Worm (Caenorhabditis elegans) whole organism, L1 larva: ENCODE results near the gene W01B6.8.

ENCODE experiments used
- C04F5.9 ChIP-seq: sonication (generic microtip); optimal IDR thresholded peaks from 2 replicates; lab custom pipeline; 2016; ENCODE audit warnings: missing genetic modification characterization, missing compliant biosample characterization
- C16A3.4 ChIP-seq: fragments of 150-350 bp; optimal IDR thresholded peaks from 2 replicates; lab custom pipeline; 2014; ENCODE audit warnings: missing biosample characterization, missing genetic modification characterization
- C34B4.2 ChIP-seq: sonication (generic microtip); optimal IDR thresholded peaks from 2 replicates; lab custom pipeline; 2017; ENCODE audit warnings: mild to moderate bottlenecking, missing genetic modification characterization, missing compliant biosample characterization
- F16B12.6 ChIP-seq: fragments of 150-350 bp; optimal IDR thresholded peaks from 2 replicates; lab custom pipeline; 2014; ENCODE audit warnings: missing biosample characterization, missing genetic modification characterization
- Y116A8C.19 ChIP-seq: sonication (generic microtip); optimal IDR thresholded peaks from 2 replicates; lab custom pipeline; 2016; ENCODE audit warnings: missing compliant biosample characterization, missing genetic modification characterization, borderline replicate concordance
- aha-1 ChIP-seq: fragments of 150-350 bp; optimal IDR thresholded peaks from 2 replicates; lab custom pipeline; 2014; ENCODE audit warnings: missing biosample characterization, missing genetic modification characterization
- aly-2 ChIP-seq: fragments of 150-350 bp; optimal IDR thresholded peaks from 2 replicates; lab custom pipeline; 2014; ENCODE audit warnings: missing biosample characterization, missing genetic modification characterization
- ama-1 ChIP-seq: fragments of 150-350 bp; optimal IDR thresholded peaks from 2 replicates; lab custom pipeline; 2014
- blmp-1 ChIP-seq: fragments of 150-350 bp; optimal IDR thresholded peaks from 2 replicates; lab custom pipeline; 2014; ENCODE audit warnings: missing biosample characterization, missing genetic modification characterization
- ceh-8 ChIP-seq: fragments of 200-800 bp; sonication (Bioruptor generic); optimal IDR thresholded peaks from 2 replicates; lab custom pipeline; 2018; ENCODE audit warnings: mild to moderate bottlenecking, missing genetic modification characterization, moderate library complexity, missing compliant biosample characterization
- ceh-88 ChIP-seq: fragments of 200-800 bp; sonication (Bioruptor generic); IDR thresholded peaks from 2 replicates; pipeline ENCODE4 v1.3.6; 2022; ENCODE audit warnings: missing genetic modification characterization, missing compliant biosample characterization
- ceh-90 ChIP-seq: sonication (generic microtip); optimal IDR thresholded peaks from 2 replicates; lab custom pipeline; 2016; ENCODE audit warnings: missing genetic modification characterization, missing compliant biosample characterization
- dsc-1 ChIP-seq: sonication (generic microtip); optimal IDR thresholded peaks from 2 replicates; lab custom pipeline; 2016; ENCODE audit warnings: mild to moderate bottlenecking, missing genetic modification characterization, missing compliant biosample characterization
- efl-1 ChIP-seq, 4 experiments: fragments of 150-350 bp; optimal IDR thresholded peaks in 3 of 4; peaks in 1 of 4; 1 replicate in 1 of 4; 2 replicates in 3 of 4; lab custom pipeline; 2014; ENCODE audit warnings: missing biosample characterization in 2 of 4, missing genetic modification characterization in 2 of 4, missing genetic modification reagents in 2 of 4
- efl-3 ChIP-seq: fragments of 200-800 bp; sonication (Bioruptor generic); optimal IDR thresholded peaks from 2 replicates; lab custom pipeline; 2018; ENCODE audit warnings: mild to moderate bottlenecking, missing genetic modification characterization, missing compliant biosample characterization
- egl-13 ChIP-seq: sonication (generic microtip); optimal IDR thresholded peaks from 2 replicates; lab custom pipeline; 2016; ENCODE audit warnings: missing genotype, missing genetic modification reagents, missing genetic modification characterization, missing compliant biosample characterization
- elt-2 ChIP-seq: sonication (generic microtip); optimal IDR thresholded peaks from 2 replicates; lab custom pipeline; 2016; ENCODE audit warnings: missing genetic modification characterization, mild to moderate bottlenecking, inconsistent platforms, missing compliant biosample characterization, missing genetic modification reagents
- elt-3 ChIP-seq, 6 experiments: fragments of 150-350 bp in 1 of 6; sonication (generic microtip); optimal IDR thresholded peaks; 2 replicates each; lab custom pipeline; 2017 to 2018; ENCODE audit warnings: missing biosample characterization in 6 of 6, missing genetic modification characterization in 6 of 6, inconsistent platforms in 1 of 6
- fkh-4 ChIP-seq: sonication (generic microtip); optimal IDR thresholded peaks from 2 replicates; lab custom pipeline; 2016; ENCODE audit warnings: missing compliant biosample characterization, missing genetic modification characterization, borderline replicate concordance
- fkh-8 ChIP-seq: sonication (generic microtip); optimal IDR thresholded peaks from 2 replicates; lab custom pipeline; 2016; ENCODE audit warnings: mild to moderate bottlenecking, missing genetic modification characterization, missing compliant biosample characterization
- hlh-4 ChIP-seq: sonication (generic microtip); optimal IDR thresholded peaks from 2 replicates; lab custom pipeline; 2016; ENCODE audit warnings: mild to moderate bottlenecking, missing genetic modification characterization, missing compliant biosample characterization
- irx-1 ChIP-seq: sonication (generic microtip); optimal IDR thresholded peaks from 2 replicates; lab custom pipeline; 2016; ENCODE audit warnings: missing genetic modification characterization, missing compliant biosample characterization
- jun-1 ChIP-seq: fragments of 150-350 bp; optimal IDR thresholded peaks from 2 replicates; lab custom pipeline; 2014; ENCODE audit warnings: missing biosample characterization, missing genetic modification reagents, missing genetic modification characterization
- lin-14 ChIP-seq: fragments of 200-800 bp; sonication (Bioruptor generic); optimal IDR thresholded peaks from 2 replicates; lab custom pipeline; 2018; ENCODE audit warnings: mild to moderate bottlenecking, missing genetic modification characterization, moderate library complexity, missing compliant biosample characterization
- lin-15B ChIP-seq: fragments of 150-350 bp; sonication (generic microtip); optimal IDR thresholded peaks from 3 replicates; lab custom pipeline; 2014; ENCODE audit warnings: missing biosample characterization, missing genetic modification characterization
- lir-3 ChIP-seq: sonication (generic microtip); optimal IDR thresholded peaks from 2 replicates; lab custom pipeline; 2016; ENCODE audit warnings: mild to moderate bottlenecking, missing genetic modification characterization, moderate library complexity, missing compliant biosample characterization; ENCODE audit not compliant: poor library complexity
- mab-9 ChIP-seq: fragments of 200-800 bp; sonication (Bioruptor generic); IDR thresholded peaks from 2 replicates; pipeline ENCODE4 v1.3.6; 2022; ENCODE audit warnings: missing genetic modification reagents, missing genetic modification characterization, missing compliant biosample characterization
- mdl-1 ChIP-seq, 2 experiments: fragments of 150-350 bp; optimal IDR thresholded peaks; 2 replicates each; lab custom pipeline; 2014 to 2017; ENCODE audit warnings: missing biosample characterization in 2 of 2, missing genetic modification characterization in 2 of 2, inconsistent platforms in 1 of 2
- mef-2 ChIP-seq: fragments of 150-350 bp; optimal IDR thresholded peaks from 2 replicates; lab custom pipeline; 2014; ENCODE audit warnings: missing biosample characterization, missing genetic modification characterization
- mep-1 ChIP-seq: fragments of 150-350 bp; optimal IDR thresholded peaks from 2 replicates; lab custom pipeline; 2014; ENCODE audit warnings: missing biosample characterization, missing genetic modification characterization
- nhr-11 ChIP-seq: fragments of 150-350 bp; optimal IDR thresholded peaks from 2 replicates; lab custom pipeline; 2014; ENCODE audit warnings: missing biosample characterization, missing genetic modification characterization
- nhr-19 ChIP-seq: fragments of 200-800 bp; sonication (Bioruptor generic); conservative IDR thresholded peaks from 2 replicates; pipeline ENCODE4 v1.3.6; 2022; ENCODE audit warnings: missing genetic modification characterization, missing compliant biosample characterization
- nhr-20 ChIP-seq: sonication (generic microtip); optimal IDR thresholded peaks from 2 replicates; lab custom pipeline; 2016; ENCODE audit warnings: mild to moderate bottlenecking, missing genetic modification characterization, missing compliant biosample characterization
- nhr-84 ChIP-seq: sonication (generic microtip); optimal IDR thresholded peaks from 2 replicates; lab custom pipeline; 2017; ENCODE audit warnings: missing biosample characterization, missing genetic modification characterization
- nhr-90 ChIP-seq: sonication (generic microtip); optimal IDR thresholded peaks from 2 replicates; lab custom pipeline; 2016; ENCODE audit warnings: mild to moderate bottlenecking, missing genetic modification characterization, missing compliant biosample characterization; ENCODE audit not compliant: poor library complexity
- pqm-1 ChIP-seq: sonication (generic microtip); optimal IDR thresholded peaks from 3 replicates; lab custom pipeline; 2017; ENCODE audit warnings: missing biosample characterization, missing genetic modification characterization
- snu-23 ChIP-seq: sonication (generic microtip); optimal IDR thresholded peaks from 2 replicates; lab custom pipeline; 2016; ENCODE audit warnings: missing genetic modification characterization, missing compliant biosample characterization
- sox-4 ChIP-seq: sonication (generic microtip); optimal IDR thresholded peaks from 2 replicates; lab custom pipeline; 2016; ENCODE audit warnings: missing genetic modification characterization, missing compliant biosample characterization
- tlp-1 ChIP-seq: fragments of 150-350 bp; optimal IDR thresholded peaks from 2 replicates; lab custom pipeline; 2014; ENCODE audit warnings: missing biosample characterization, missing genetic modification characterization
- unc-30 ChIP-seq: sonication (generic microtip); optimal IDR thresholded peaks from 2 replicates; lab custom pipeline; 2017; ENCODE audit warnings: missing biosample characterization, missing genetic modification characterization
- unc-62 ChIP-seq: fragments of 150-350 bp; optimal IDR thresholded peaks from 2 replicates; lab custom pipeline; 2014; ENCODE audit warnings: missing biosample characterization, missing genetic modification reagents, missing genetic modification characterization
- unc-86 ChIP-seq: sonication (generic microtip); optimal IDR thresholded peaks from 2 replicates; lab custom pipeline; 2016; ENCODE audit warnings: missing genetic modification characterization, missing compliant biosample characterization
- unc-98 ChIP-seq: fragments of 200-800 bp; sonication (Bioruptor generic); IDR thresholded peaks from 2 replicates; pipeline ENCODE4 v1.3.6; 2022; ENCODE audit warnings: missing genetic modification characterization, missing compliant biosample characterization
- vab-15 ChIP-seq: sonication (generic microtip); optimal IDR thresholded peaks from 2 replicates; lab custom pipeline; 2017; ENCODE audit warnings: missing genotype, mild to moderate bottlenecking, missing genetic modification characterization, missing compliant biosample characterization
- zip-4 ChIP-seq: fragments of 200-800 bp; sonication (Bioruptor generic); optimal IDR thresholded peaks from 2 replicates; lab custom pipeline; 2018; ENCODE audit warnings: mild to moderate bottlenecking, missing genetic modification characterization, moderate library complexity, missing compliant biosample characterization
- ztf-11 ChIP-seq, 2 experiments: sonication (generic microtip); optimal IDR thresholded peaks; 2 replicates each; lab custom pipeline; 2016 to 2017; ENCODE audit warnings: missing genetic modification characterization in 2 of 2, missing biosample characterization in 1 of 2, missing compliant biosample characterization in 1 of 2
- ztf-4 ChIP-seq: fragments of 150-350 bp; optimal IDR thresholded peaks from 2 replicates; lab custom pipeline; 2014; ENCODE audit warnings: missing biosample characterization, missing genetic modification characterization

Gene W01B6.8

DNA sequence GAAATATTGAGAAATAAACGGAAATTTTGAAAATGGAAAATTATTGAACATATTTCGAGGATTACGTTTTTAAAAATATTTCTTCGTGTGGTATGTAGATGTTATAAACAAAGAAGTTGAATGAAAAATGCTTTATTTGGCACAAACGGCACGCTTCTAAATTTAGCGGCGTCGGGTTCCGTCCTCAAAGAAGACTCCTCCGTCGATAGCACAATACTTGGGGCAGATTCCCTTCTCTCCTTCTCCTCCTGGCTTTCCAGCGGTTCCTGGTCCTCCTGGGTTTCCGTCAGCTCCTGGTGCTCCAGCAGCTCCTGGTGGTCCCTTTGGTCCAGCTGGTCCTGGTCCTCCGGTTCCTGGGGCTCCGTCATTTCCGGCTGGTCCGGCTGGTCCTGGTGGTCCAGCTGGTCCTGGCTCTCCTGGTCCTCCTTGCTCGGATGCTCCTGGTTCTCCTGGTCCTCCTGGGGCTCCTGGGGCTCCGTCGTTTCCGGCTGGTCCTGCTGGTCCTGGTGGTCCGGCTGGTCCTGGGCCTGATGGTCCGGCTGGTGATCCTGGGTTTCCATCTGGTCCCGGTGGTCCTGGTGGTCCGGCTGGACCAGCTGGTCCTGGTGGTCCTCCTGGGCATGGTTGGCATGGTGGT lies at the start of gene W01B6.8:
TSS of gene W01B6.8 (minus strand) at position 51 of the 637 bp plus-strand sequence.
- TF ChIP-seq aha-1 (tag; lab: Kevin White, UChicago), result no peak
- peak; percentile 83 for TF ChIP-seq ceh-8
- no peak for TF ChIP-seq efl-1 (optimal IDR thresholded peaks at IDR 0.05; lab: Kevin White, UChicago)
- peak in 1 of 2 experiments; percentile 81 for TF ChIP-seq efl-1 (GFP tag; optimal IDR thresholded peaks at IDR 0.05 in 1 of 2; lab: Kevin White, UChicago)

DNA sequence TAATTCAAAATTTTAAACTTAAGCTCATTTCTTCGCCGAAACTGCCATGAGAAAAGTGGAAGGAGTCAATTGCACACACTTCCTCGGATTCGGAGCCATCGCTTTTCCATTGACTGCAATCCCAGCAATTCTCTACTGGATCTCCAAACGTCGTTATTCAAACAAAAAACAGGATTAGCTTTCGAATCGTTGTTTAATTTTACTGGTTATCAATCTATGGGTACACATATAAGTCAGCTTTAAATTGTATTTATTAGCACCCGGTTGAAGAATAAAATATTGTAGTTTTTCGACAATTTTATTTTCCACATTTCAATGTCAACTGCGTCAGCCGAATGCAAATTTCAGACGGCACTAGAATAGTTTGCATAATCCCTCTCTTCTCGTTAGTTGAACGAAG lies 45.8 kb upstream of the W01B6.8 start, which contains the start of gene glt-3:
TSS of gene glt-3 (plus strand) at position 301 of the 400 bp plus-strand sequence.
- TF ChIP-seq C34B4.2 (tag; lab: Kevin White, UChicago) (no peak), mef-2 (tag; lab: Kevin White, UChicago) (no peak), nhr-19 (no peak), elt-3 (tag; optimal IDR thresholded peaks at IDR 0.05; lab: Kevin White, UChicago) (no peak), ztf-4 (tag; lab: Kevin White, UChicago) (no peak)

DNA sequence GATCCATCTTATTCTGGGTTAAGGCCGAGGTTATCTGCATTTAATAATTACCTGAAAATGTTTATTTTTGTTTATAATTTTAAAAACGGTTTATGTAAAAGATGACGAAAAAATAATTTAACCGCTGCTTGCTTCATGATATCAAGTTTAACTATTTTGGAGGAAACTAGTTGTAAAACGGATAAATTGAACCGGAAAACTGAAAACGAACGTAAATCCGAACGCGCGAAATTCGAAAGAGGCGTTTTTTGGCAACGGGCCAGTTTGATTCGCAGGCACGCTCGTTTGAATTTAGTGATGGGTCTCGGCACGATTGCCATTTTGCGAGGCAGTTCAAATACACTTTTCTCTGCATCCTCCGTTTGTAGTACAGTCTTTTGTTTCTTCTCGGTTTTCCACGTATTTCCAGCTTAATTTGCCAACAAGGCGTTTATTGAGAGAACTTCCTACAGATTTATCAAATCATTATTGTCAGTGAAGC lies 44.8 kb upstream of the W01B6.8 start, which contains the start of the genes gtbp-1 and K08F4.3:
TSS of gene gtbp-1 (minus strand) at position 51 of the 481 bp plus-strand sequence.
TSS of gene K08F4.3 (plus strand) at position 352 of the 481 bp plus-strand sequence.
- TF ChIP-seq fkh-8 (tag; lab: Kevin White, UChicago), result peak; percentile 65
- TF ChIP-seq nhr-20, result peak; percentile 68
- peak; percentile 37 for TF ChIP-seq dsc-1 (tag; lab: Kevin White, UChicago)
- no peak for TF ChIP-seq aly-2 (tag; lab: Kevin White, UChicago)
- peak; percentile 45 for TF ChIP-seq F16B12.6 (tag; lab: Kevin White, UChicago)
- TF ChIP-seq lir-3 (tag; lab: Kevin White, UChicago), result no peak
- TF ChIP-seq zip-4, result no peak
- no peak for TF ChIP-seq unc-30
- no peak for TF ChIP-seq hlh-4 (tag; lab: Kevin White, UChicago)
- TF ChIP-seq nhr-90 (tag; lab: Kevin White, UChicago), result peak; percentile 45
- TF ChIP-seq unc-98 (GFP tag; lab: Robert Waterston, UW), result no peak
- no peak for TF ChIP-seq egl-13 (tag; lab: Kevin White, UChicago)
- peak; percentile 23 for TF ChIP-seq vab-15
- no peak for TF ChIP-seq tlp-1 (tag; lab: Kevin White, UChicago)
- TF ChIP-seq irx-1, result peak; percentile 10
- peak; percentile 53 for TF ChIP-seq blmp-1
- no peak for TF ChIP-seq nhr-84 (tag; lab: Kevin White, UChicago)
- TF ChIP-seq sox-4, result no peak
- peak; percentile 75 for TF ChIP-seq C16A3.4
- no peak for TF ChIP-seq elt-2 (tag; lab: Kevin White, UChicago)
- peak in 1 of 2 experiments; percentile 66 for TF ChIP-seq mdl-1 (tag; optimal IDR thresholded peaks at IDR 0.05; lab: Kevin White, UChicago)
- no peak for TF ChIP-seq ceh-90 (tag; lab: Kevin White, UChicago)
- no peak; the same call in 1 of the 2 replicates for TF ChIP-seq ceh-88 (GFP tag; lab: Robert Waterston, UW)
- peak; percentile 24 for TF ChIP-seq unc-86 (tag; lab: Kevin White, UChicago)
- peak; percentile 83 for TF ChIP-seq snu-23 (GFP tag; lab: Kevin White, UChicago)
- TF ChIP-seq efl-1 (optimal IDR thresholded peaks at IDR 0.05; lab: Kevin White, UChicago), result peak; percentile 83 to 95
- TF ChIP-seq efl-1 (GFP tag; optimal IDR thresholded peaks at IDR 0.05 in 1 of 2; lab: Kevin White, UChicago), result peak; percentile 94 to 99
- TF ChIP-seq lin-14 (GFP tag; lab: Kevin White, UChicago), result no peak
- TF ChIP-seq nhr-19, result peak; percentile 61
- TF ChIP-seq mab-9 (GFP tag; lab: Robert Waterston, UW), result no peak
- TF ChIP-seq unc-62 (GFP tag; lab: Kevin White, UChicago), result no peak
- TF ChIP-seq ztf-4 (tag; lab: Kevin White, UChicago), result no peak
- no peak for TF ChIP-seq fkh-4 (tag; lab: Kevin White, UChicago)
- no peak for TF ChIP-seq nhr-11
- TF ChIP-seq pqm-1 (tag; lab: Kevin White, UChicago), result peak; percentile 47
- TF ChIP-seq ama-1 (lab: Kevin White, UChicago), result no peak
- TF ChIP-seq efl-3 (GFP tag; lab: Kevin White, UChicago), result no peak
- peak; percentile 85 for TF ChIP-seq mep-1
- no peak for TF ChIP-seq ztf-11 (tag; optimal IDR thresholded peaks at IDR 0.05; lab: Kevin White, UChicago)
- peak; percentile 53 for TF ChIP-seq jun-1 (tag; lab: Kevin White, UChicago)
- TF ChIP-seq C04F5.9 (tag; lab: Kevin White, UChicago), result no peak
- TF ChIP-seq lin-15B (tag; lab: Kevin White, UChicago), result peak; percentile 85
- TF ChIP-seq Y116A8C.19 (tag; lab: Kevin White, UChicago), result no peak
